Fruit fly (Drosophila melanogaster) whole organism: ENCODE results near the gene SCAR.

ENCODE experiments used
- CG8478 ChIP-seq: fragments of >200 bp; optimal IDR thresholded peaks from 2 replicates; lab custom pipeline; 2018; ENCODE audit warnings: inconsistent platforms
- Dll ChIP-seq: fragments of >200 bp; optimal IDR thresholded peaks from 2 replicates; lab custom pipeline; 2017
- EcR ChIP-seq, 2 experiments: fragments of >200 bp; optimal IDR thresholded peaks; 2 replicates each; lab custom pipeline; 2017; ENCODE audit warnings: missing biosample characterization in 2 of 2, missing genetic modification characterization in 2 of 2, missing genetic modification reagents in 2 of 2
- pan ChIP-seq: fragments of >200 bp; optimal IDR thresholded peaks from 2 replicates; lab custom pipeline; 2017
- psq ChIP-seq: fragments of >200 bp; optimal IDR thresholded peaks from 2 replicates; lab custom pipeline; 2017
- usp ChIP-seq: fragments of >200 bp; optimal IDR thresholded peaks from 2 replicates; lab custom pipeline; 2017; ENCODE audit warnings: missing biosample characterization, missing genetic modification characterization, mixed read lengths

The SCAR gene

DNA sequence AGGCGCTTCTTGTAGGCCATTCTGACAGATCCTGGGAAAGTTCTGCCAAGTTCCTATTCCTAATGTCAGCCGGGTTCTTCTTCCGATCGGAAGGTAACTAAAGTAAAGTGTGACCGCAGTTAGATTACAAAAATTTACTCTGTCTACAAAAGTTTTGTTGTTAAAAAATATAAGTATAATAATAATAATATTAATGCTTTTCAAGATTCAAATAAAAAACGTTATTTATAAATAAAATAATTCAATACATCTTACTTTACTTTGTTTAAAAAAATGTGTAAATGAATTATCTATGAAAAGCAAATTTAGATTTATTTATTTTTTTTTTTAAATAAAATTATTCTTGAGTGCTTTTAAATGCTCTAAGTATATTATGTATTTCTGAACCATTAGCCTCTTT is 1.4 kb upstream of the SCAR start, which contains the start of gene abo:
abo (minus strand) TSS at position 101 of the 400 bp plus-strand sequence.
- TF ChIP-seq pan (lab: Kevin White, UChicago) (no peak), Dll (lab: Kevin White, UChicago) (no peak), usp (GFP tag; lab: Kevin White, UChicago) (no peak), CG8478 (lab: Kevin White, UChicago) (no peak), EcR (GFP tag; optimal IDR thresholded peaks at IDR 0.05; lab: Kevin White, UChicago) (no peak), psq (lab: Kevin White, UChicago) (no peak)

DNA sequence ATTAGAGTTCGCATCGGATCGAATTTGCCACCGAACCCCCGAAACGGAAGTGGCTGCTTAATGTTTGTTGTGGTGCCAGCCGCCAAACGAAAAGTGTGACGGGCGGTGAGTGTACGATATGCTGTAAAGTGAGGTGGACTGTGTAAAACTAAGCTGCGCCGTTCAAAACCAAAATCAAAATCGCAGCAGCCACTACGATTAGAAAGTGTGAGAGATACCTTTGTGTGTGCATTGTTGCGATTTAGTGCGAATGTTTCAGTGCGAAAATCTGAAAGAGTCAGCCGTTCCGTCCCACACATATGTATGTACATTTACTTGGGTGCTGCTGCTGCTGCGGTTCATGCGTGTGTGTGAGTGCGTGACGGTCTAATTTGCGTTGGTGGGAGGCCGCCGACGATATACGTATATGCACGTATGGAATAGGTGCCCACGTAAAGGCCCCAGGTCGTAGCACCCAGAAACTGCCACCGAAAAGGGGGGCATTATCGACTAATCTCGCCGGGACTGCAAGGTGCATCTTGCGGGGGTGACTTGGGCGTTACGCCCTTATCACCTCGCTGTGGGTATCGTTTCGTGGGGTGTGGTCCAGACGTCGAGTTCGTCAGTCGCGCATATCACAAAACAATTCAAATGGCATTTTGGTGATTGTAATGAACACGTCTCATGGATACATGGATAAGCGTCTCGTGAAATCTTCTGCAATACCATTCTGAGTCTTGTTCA is 453 bp downstream of the SCAR start:
- TF ChIP-seq usp (GFP tag; lab: Kevin White, UChicago) (no peak), Dll (lab: Kevin White, UChicago) (no peak), CG8478 (lab: Kevin White, UChicago) (no peak), pan (lab: Kevin White, UChicago) (peak; percentile 46), psq (lab: Kevin White, UChicago) (no peak), EcR (GFP tag; optimal IDR thresholded peaks at IDR 0.05; lab: Kevin White, UChicago) (no peak)

DNA sequence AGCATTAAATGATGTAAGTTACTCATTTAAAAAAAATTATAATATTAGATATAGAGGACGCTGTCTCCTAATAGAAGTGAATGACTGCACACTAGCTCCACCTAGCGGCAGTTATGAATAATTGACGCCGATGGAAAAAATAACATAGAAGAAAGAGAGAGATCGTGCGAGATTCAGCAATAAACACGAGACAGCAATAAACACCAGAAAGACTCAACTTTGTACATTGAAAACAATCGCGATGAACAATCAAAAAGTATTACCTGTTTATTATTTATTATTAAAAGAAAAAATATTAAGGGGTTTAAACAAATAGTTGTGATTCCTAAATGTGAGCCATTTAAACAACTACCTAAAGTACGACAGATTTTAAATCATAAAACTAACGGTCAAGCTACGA is 9.6 kb downstream of the SCAR start:
- TF ChIP-seq EcR (GFP tag; optimal IDR thresholded peaks at IDR 0.05; lab: Kevin White, UChicago) (no peak), pan (lab: Kevin White, UChicago) (no peak), Dll (lab: Kevin White, UChicago) (no peak), usp (GFP tag; lab: Kevin White, UChicago) (no peak), psq (lab: Kevin White, UChicago) (no peak), CG8478 (lab: Kevin White, UChicago) (no peak)

DNA sequence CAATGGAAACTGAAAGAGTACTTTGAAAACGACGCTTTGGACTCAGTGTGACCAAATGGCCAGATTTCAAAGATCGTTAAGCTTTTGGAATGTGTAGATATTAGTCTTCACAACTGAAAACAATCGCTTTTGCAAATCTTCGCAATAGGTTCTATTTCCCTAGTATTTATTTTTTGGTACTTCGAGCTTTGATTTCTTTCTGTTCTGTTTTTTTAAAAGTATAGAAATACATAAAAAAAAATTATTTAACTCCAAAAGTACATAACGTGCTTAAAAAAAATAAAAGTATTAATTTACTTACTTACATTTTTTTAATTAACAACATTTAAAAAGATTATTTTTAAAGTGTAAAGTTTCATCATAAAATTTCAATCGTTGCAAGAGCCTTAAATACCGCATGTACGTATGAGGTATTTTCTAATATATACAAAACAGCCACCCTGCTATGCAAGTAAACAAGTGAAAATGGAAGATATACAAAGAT is 10.8 kb downstream of the SCAR start, which contains the start of the genes piwi and CG12253:
piwi (minus strand) TSS at position 51 of the 484 bp plus-strand sequence.
CG12253 (plus strand) TSS at position 437 of the 484 bp plus-strand sequence.
- TF ChIP-seq psq (lab: Kevin White, UChicago) (no peak), Dll (lab: Kevin White, UChicago) (no peak), pan (lab: Kevin White, UChicago) (no peak), usp (GFP tag; lab: Kevin White, UChicago) (no peak), EcR (GFP tag; optimal IDR thresholded peaks at IDR 0.05; lab: Kevin White, UChicago) (no peak), CG8478 (lab: Kevin White, UChicago) (no peak)

DNA sequence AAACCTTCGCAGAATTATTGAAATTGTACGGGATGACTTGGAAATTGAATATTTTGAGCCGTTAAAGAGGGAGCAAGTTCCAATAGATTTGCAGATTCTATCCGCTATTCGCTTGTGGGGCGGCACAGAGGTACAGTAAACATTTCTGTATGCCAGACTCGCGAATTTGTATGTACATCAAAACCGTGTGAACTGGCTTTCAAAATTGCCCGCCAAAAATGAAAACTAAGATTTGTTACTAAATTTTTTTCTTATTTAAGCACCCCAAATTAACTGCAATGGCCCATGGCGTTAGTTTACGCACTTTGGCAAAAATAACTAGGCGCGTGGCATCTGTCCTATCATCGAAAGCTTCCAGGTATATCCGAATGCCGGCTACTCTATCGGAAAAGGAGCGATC is 11.5 kb downstream of the SCAR start:
- TF ChIP-seq EcR (GFP tag; optimal IDR thresholded peaks at IDR 0.05; lab: Kevin White, UChicago) (no peak), Dll (lab: Kevin White, UChicago) (no peak), pan (lab: Kevin White, UChicago) (no peak)

DNA sequence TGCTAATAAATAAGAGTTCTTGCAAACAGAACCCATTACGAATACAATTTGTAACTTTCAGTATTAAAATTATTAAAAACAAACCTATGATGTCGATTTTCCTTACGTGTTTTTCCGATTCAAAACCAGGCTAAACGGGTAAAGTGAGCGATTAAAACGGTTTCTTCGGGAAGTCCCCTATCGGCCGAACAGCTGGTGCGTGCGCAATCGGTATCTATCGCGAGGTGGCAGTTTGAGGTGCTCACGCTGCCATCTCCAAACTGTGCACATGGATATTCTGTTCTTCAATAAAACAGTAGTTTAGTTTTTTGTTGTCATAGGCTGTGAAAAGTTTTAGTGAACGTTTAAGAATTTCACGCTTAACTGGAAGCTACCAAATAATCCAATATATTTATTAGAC is 12.6 kb downstream of the SCAR start, which contains the start of gene TTLL4A:
TTLL4A (plus strand) TSS at position 240 of the 400 bp plus-strand sequence.
- no peak for TF ChIP-seq usp (GFP tag; lab: Kevin White, UChicago)
- no peak for TF ChIP-seq Dll (lab: Kevin White, UChicago)
- TF ChIP-seq EcR (GFP tag; optimal IDR thresholded peaks at IDR 0.05; lab: Kevin White, UChicago), result no peak
- no peak for TF ChIP-seq CG8478 (lab: Kevin White, UChicago)

DNA sequence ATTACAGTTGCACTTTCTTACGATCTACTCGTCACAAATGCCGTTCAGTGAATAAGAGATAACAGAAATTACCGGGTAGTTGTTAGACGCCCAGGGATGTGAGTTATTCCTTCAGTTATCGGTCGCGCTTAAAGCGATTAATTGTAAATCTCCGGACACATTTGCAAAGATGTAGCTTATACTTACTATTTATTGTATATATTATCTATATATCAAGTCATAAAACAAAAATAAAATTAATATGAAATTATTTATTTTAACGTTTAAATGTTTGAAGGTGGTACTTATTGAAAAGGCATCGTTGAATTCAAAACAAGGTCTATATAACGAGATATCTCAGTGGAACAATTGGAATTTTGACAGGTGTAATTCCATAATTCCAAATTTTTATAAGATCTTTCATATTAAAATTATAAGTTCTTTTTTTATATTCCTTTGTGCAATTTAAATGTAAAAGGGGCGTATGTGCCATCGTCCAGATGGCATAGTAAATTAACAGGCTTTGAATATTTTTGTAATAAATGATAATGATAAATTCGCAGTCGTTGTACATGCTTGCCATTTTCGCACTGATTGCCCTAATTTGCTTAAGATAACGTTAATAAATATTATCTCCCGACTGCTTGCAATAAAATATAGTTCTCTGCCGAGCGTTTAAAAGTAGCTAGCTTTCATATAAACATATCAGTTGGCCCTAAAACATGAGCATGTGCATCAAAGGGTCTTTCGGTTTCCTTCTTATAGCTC is 25.0 kb downstream of the SCAR start, which contains the start of the genes aub and lectin-33A:
aub (minus strand) TSS at position 101 of the 747 bp plus-strand sequence.
lectin-33A (plus strand) TSS at position 697 of the 747 bp plus-strand sequence.
- no peak for TF ChIP-seq psq (lab: Kevin White, UChicago)
- no peak for TF ChIP-seq Dll (lab: Kevin White, UChicago)
- TF ChIP-seq usp (GFP tag; lab: Kevin White, UChicago), result no peak
- no peak for TF ChIP-seq EcR (GFP tag; optimal IDR thresholded peaks at IDR 0.05; lab: Kevin White, UChicago)
- no peak for TF ChIP-seq pan (lab: Kevin White, UChicago)
- no peak for TF ChIP-seq CG8478 (lab: Kevin White, UChicago)

DNA sequence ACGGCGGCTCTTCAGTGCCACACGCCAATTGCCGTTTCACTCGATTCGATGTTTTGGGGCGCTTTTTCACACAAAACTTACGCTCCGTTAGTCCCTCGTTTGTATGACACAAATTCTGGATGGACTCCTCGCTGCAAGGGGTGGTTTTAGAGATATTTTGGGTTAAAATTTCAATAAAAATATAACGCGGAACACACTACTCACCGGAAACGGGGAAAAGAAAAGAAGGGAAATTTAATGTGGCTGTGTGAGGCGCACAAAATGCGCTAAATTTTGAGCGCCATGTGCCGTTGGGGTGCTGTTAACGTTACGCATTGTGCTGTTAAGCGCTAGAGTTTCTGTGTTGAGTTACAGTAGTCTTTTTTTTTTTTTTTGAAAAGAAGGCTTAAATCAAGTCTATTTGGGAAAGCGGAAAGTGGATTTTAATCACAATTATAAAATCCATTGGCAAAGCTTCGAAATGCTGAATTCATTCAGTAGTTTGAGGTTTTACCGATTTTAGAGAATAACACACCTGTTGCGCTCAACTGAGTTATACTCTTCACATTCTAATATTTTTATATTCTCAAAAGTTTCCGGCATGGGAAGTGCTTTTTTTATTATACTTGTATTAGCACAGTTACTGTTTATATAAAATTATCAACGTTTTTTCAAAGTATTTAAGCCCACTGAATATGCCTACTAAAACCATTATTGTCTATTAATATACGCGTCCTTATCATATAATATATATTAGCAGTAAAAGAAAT is 27.5 kb downstream of the SCAR start, which contains the start of gene RpL9:
RpL9 (minus strand) TSS at position 265 of the 749 bp plus-strand sequence.
- TF ChIP-seq psq (lab: Kevin White, UChicago), result no peak
- TF ChIP-seq usp (GFP tag; lab: Kevin White, UChicago), result no peak
- TF ChIP-seq EcR (GFP tag; optimal IDR thresholded peaks at IDR 0.05; lab: Kevin White, UChicago), result no peak
- no peak for TF ChIP-seq Dll (lab: Kevin White, UChicago)
- no peak for TF ChIP-seq pan (lab: Kevin White, UChicago)
- no peak for TF ChIP-seq CG8478 (lab: Kevin White, UChicago)

DNA sequence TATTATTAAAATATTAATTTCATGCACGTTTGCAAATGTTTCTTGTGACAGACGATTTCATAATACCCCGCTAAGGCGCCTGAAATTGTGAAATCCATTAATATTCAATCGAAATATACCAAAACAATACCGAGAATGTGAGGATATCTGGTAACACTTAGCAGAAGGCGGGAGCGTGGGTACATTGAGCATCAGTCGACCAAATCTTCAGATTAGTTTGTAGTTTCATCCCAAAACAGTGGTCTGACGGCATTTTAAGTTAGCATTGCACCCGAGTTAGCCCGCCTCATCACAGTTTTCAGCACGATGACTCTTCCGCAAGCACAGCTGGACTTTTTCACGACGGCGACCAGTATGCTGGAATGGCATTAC is 28.1 kb downstream of the SCAR start, which contains the start of gene Nup154:
Nup154 (plus strand) TSS at position 147 of the 372 bp plus-strand sequence.
- TF ChIP-seq Dll (lab: Kevin White, UChicago) (no peak), psq (lab: Kevin White, UChicago) (no peak), EcR (GFP tag; optimal IDR thresholded peaks at IDR 0.05; lab: Kevin White, UChicago) (no peak), CG8478 (lab: Kevin White, UChicago) (no peak), usp (GFP tag; lab: Kevin White, UChicago) (no peak), pan (lab: Kevin White, UChicago) (no peak)

DNA sequence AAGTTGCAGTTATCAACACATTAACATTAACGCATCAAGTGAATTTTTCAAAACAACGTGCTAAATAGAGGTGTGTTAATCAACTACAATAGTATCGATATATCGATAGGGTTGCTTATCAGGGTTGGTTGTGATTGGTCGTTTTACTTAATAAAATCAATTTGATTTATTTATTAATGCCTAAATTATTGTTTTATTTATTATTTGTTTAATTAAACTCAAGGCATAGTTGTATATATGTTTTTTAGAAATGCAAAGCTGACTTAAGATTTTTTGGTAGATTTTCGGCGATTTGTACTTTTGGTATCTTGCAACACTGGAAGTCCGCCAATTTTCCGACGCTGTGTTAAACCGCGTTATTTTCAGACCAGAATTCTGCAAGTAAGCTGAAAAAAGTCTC is 34.4 kb downstream of the SCAR start, which contains the start of the genes Art8 and dUTPase:
Art8 (minus strand) TSS at position 88 of the 400 bp plus-strand sequence.
dUTPase (plus strand) TSS at position 314 of the 400 bp plus-strand sequence.
- TF ChIP-seq psq (lab: Kevin White, UChicago), result no peak
- TF ChIP-seq pan (lab: Kevin White, UChicago), result no peak
- no peak for TF ChIP-seq Dll (lab: Kevin White, UChicago)
- no peak for TF ChIP-seq usp (GFP tag; lab: Kevin White, UChicago)
- TF ChIP-seq EcR (GFP tag; optimal IDR thresholded peaks at IDR 0.05; lab: Kevin White, UChicago), result no peak
- TF ChIP-seq CG8478 (lab: Kevin White, UChicago), result no peak
